Fruit fly (Drosophila melanogaster) whole organism, embryonic: ENCODE data around the gene CG34353.

Experiments
- CG13287 ChIP-seq: fragments of 200-800 bp; sonication (Bioruptor generic); IDR thresholded peaks from 2 replicates; pipeline ENCODE4 v1.3.6; 2022; ENCODE audit warnings: missing biosample characterization, missing genetic modification characterization; ENCODE audit not compliant: partially characterized antibody
- CG14965 ChIP-seq: fragments of 200-800 bp; sonication (Bioruptor generic); optimal IDR thresholded peaks from 2 replicates; lab custom pipeline; 2016; ENCODE audit warnings: missing biosample characterization, missing genetic modification characterization, borderline replicate concordance
- CG17359 ChIP-seq: fragments of 200-800 bp; sonication (Bioruptor generic); optimal IDR thresholded peaks from 3 replicates; lab custom pipeline; 2018; ENCODE audit warnings: missing biosample characterization, mild to moderate bottlenecking, missing genetic modification characterization, moderate library complexity
- CG18262 ChIP-seq: fragments of 200-800 bp; optimal IDR thresholded peaks from 3 replicates; lab custom pipeline; 2019; ENCODE audit warnings: missing biosample characterization, mild to moderate bottlenecking, missing genetic modification characterization, moderate library complexity
- CG31388 ChIP-seq: fragments of 200-800 bp; sonication (Bioruptor generic); optimal IDR thresholded peaks from 2 replicates; lab custom pipeline; 2016; ENCODE audit warnings: missing biosample characterization, missing genetic modification characterization

DNA sequence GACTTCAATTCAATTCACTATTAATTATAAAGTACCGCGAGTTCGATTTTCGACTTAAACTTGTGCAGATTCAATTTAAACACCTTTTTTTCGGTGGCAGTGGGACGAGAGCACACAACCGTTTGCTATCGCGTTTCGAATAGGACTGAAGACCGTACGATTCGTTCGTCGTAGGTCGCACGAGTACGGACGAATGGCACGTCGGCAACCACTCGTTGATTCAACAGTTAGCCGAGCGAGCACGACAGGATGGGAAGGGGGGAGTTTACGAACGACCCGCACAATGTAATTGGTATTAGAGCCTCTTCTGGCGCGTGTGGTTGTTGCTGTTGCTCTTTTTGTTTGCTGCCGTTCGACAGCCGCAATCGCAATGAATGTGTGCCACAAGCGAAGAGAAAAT lies at the start of gene CG34353:
- TF ChIP-seq CG31388 (GFP tag; lab: Kevin White, UChicago), result no peak
- no peak for TF ChIP-seq CG17359 (tag; lab: Kevin White, UChicago)
- TF ChIP-seq CG13287 (GFP tag; lab: Robert Waterston, UW), result no peak
- TF ChIP-seq CG18262 (tag; lab: Kevin White, UChicago), result no peak
- TF ChIP-seq CG14965 (GFP tag; lab: Kevin White, UChicago), result no peak
